Worm (Caenorhabditis elegans) whole organism, L4 larva: Measurements from ENCODE around the gene C17G1.5.

ENCODE experiments used
- Y48G9A.11 ChIP-seq: fragments of 200-800 bp; sonication (Bioruptor generic); IDR thresholded peaks from 2 replicates; pipeline ENCODE4 v1.3.6; 2022; ENCODE audit warnings: missing genetic modification reagents, missing genetic modification characterization, missing compliant biosample characterization
- aly-2 ChIP-seq: sonication (generic microtip); optimal IDR thresholded peaks from 2 replicates; lab custom pipeline; 2018; ENCODE audit warnings: missing biosample characterization, missing genetic modification characterization
- attf-4 ChIP-seq: sonication (generic microtip); optimal IDR thresholded peaks from 3 replicates; lab custom pipeline; 2017; ENCODE audit warnings: missing biosample characterization, missing genetic modification characterization
- ceh-62 ChIP-seq: sonication (generic microtip); optimal IDR thresholded peaks from 2 replicates; lab custom pipeline; 2017; ENCODE audit warnings: missing biosample characterization, missing genetic modification characterization
- dmd-8 ChIP-seq: fragments of 200-800 bp; sonication (Bioruptor generic); IDR thresholded peaks from 2 replicates; pipeline ENCODE4 v1.3.6; 2022; ENCODE audit warnings: missing genetic modification characterization, missing compliant biosample characterization
- dmd-9 ChIP-seq: fragments of 200-800 bp; sonication (Bioruptor generic); IDR thresholded peaks from 2 replicates; pipeline ENCODE4 v1.3.6; 2022; ENCODE audit warnings: missing genetic modification reagents, missing genetic modification characterization, missing compliant biosample characterization
- fos-1 ChIP-seq: fragments of 150-350 bp; optimal IDR thresholded peaks from 2 replicates; lab custom pipeline; 2014; ENCODE audit warnings: missing biosample characterization, missing genetic modification characterization
- lin-29 ChIP-seq: fragments of 200-800 bp; sonication (Bioruptor generic); IDR thresholded peaks from 2 replicates; pipeline ENCODE4 v1.3.6; 2022; ENCODE audit warnings: missing genetic modification reagents, missing genetic modification characterization, missing compliant biosample characterization
- pqm-1 ChIP-seq: sonication (generic microtip); optimal IDR thresholded peaks from 2 replicates; lab custom pipeline; 2017; ENCODE audit warnings: missing biosample characterization, missing genetic modification characterization
- unc-39 ChIP-seq: sonication (generic microtip); optimal IDR thresholded peaks from 2 replicates; lab custom pipeline; 2017; ENCODE audit warnings: missing biosample characterization, missing genetic modification characterization

- TF ChIP-seq aly-2 (no peak), fos-1 (tag; lab: Kevin White, UChicago) (no peak), ceh-62 (tag; lab: Kevin White, UChicago) (no peak), Y48G9A.11 (no peak), dmd-8 (GFP tag; lab: Robert Waterston, UW) (no peak), pqm-1 (tag; lab: Kevin White, UChicago) (no peak), dmd-9 (GFP tag; lab: Robert Waterston, UW) (no peak), attf-4 (tag; lab: Kevin White, UChicago) (no peak), unc-39 (tag; lab: Kevin White, UChicago) (no peak), lin-29 (GFP tag; lab: Robert Waterston, UW) (no peak)
Observed at ce11 chrX:9927993-9928392, 10.6 kb upstream of the C17G1.5 start.
